Fruit fly (Drosophila melanogaster) whole organism, wandering third instar larva: ENCODE measurements around the gene pav.

Source experiments
- Abd-B ChIP-seq: fragments of >200 bp; optimal IDR thresholded peaks from 2 replicates; lab custom pipeline; 2017; ENCODE audit warnings: missing biosample characterization, missing genetic modification characterization
- CG32264 ChIP-seq: fragments of 200-800 bp; sonication (Bioruptor generic); optimal IDR thresholded peaks from 2 replicates; lab custom pipeline; 2016; ENCODE audit warnings: missing biosample characterization, missing genetic modification characterization
- CG9705 ChIP-seq: fragments of 200-800 bp; sonication (Bioruptor generic); optimal IDR thresholded peaks from 2 replicates; lab custom pipeline; 2018; ENCODE audit warnings: missing biosample characterization, mild to moderate bottlenecking, missing genetic modification characterization
- CrebA ChIP-seq: fragments of 200-800 bp; sonication (Bioruptor generic); optimal IDR thresholded peaks from 2 replicates; lab custom pipeline; 2016; ENCODE audit warnings: missing biosample characterization, mild to moderate bottlenecking, missing genetic modification characterization, borderline replicate concordance
- Dfd ChIP-seq: fragments of >200 bp; optimal IDR thresholded peaks from 2 replicates; lab custom pipeline; 2017; ENCODE audit warnings: missing biosample characterization, missing genetic modification characterization
- Dif ChIP-seq: fragments of 200-275, 200-300 bp; sonication (Bioruptor generic); optimal IDR thresholded peaks from 2 replicates; lab custom pipeline; 2018; ENCODE audit warnings: missing biosample characterization, missing genetic modification characterization; ENCODE audit not compliant: partially characterized antibody
- GATAd ChIP-seq: sonication (Bioruptor generic); optimal IDR thresholded peaks from 2 replicates; lab custom pipeline; 2016; ENCODE audit warnings: missing biosample characterization, missing genetic modification characterization
- HLH106 ChIP-seq: fragments of 200-800 bp; optimal IDR thresholded peaks from 3 replicates; lab custom pipeline; 2019; ENCODE audit warnings: missing biosample characterization, mild to moderate bottlenecking, missing genetic modification characterization, moderate library complexity
- Hnf4 ChIP-seq: fragments of 200-800 bp; sonication (Bioruptor generic); optimal IDR thresholded peaks from 2 replicates; lab custom pipeline; 2016; ENCODE audit warnings: missing biosample characterization, mild to moderate bottlenecking, missing genetic modification characterization
- Hr78 ChIP-seq: fragments of >200 bp; optimal IDR thresholded peaks from 2 replicates; lab custom pipeline; 2017; ENCODE audit warnings: missing biosample characterization, missing genetic modification characterization
- Hr83 ChIP-seq: fragments of 200-300 bp; sonication (Bioruptor generic); optimal IDR thresholded peaks from 2 replicates; lab custom pipeline; 2016; ENCODE audit warnings: missing biosample characterization, mild to moderate bottlenecking, missing genetic modification characterization, moderate library complexity; ENCODE audit not compliant: poor library complexity, severe bottlenecking
- Jra ChIP-seq: sonication (Bioruptor generic); optimal IDR thresholded peaks from 2 replicates; lab custom pipeline; 2016; ENCODE audit warnings: missing biosample characterization, missing genetic modification characterization
- Mio ChIP-seq: sonication (Bioruptor generic); optimal IDR thresholded peaks from 2 replicates; lab custom pipeline; 2016; ENCODE audit warnings: missing biosample characterization, missing genetic modification characterization
- Myc ChIP-seq: fragments of >200 bp; optimal IDR thresholded peaks from 2 replicates; lab custom pipeline; 2017
- N ChIP-seq: fragments of >200 bp; optimal IDR thresholded peaks from 2 replicates; lab custom pipeline; 2018; ENCODE audit warnings: missing biosample characterization, missing external identifiers, missing genetic modification characterization
- OdsH ChIP-seq: fragments of 200-800 bp; sonication (Bioruptor generic); optimal IDR thresholded peaks from 2 replicates; lab custom pipeline; 2016; ENCODE audit warnings: missing biosample characterization, mild to moderate bottlenecking, missing genetic modification characterization
- Rel ChIP-seq, 2 experiments: fragments of 200-800 bp; sonication (Bioruptor generic) in 1 of 2; optimal IDR thresholded peaks; 2 replicates in 1 of 2; 3 replicates in 1 of 2; lab custom pipeline; 2016 to 2019; ENCODE audit warnings: mild to moderate bottlenecking in 2 of 2, missing biosample characterization in 2 of 2, missing genetic modification characterization in 2 of 2, moderate library complexity in 1 of 2
- Sp1 ChIP-seq: fragments of 200-800 bp; sonication (Bioruptor generic); optimal IDR thresholded peaks from 3 replicates; lab custom pipeline; 2019; ENCODE audit warnings: missing biosample characterization, mild to moderate bottlenecking, missing genetic modification characterization, moderate library complexity
- Vsx2 ChIP-seq: fragments of 200-300, 225-300 bp; sonication (Bioruptor generic); optimal IDR thresholded peaks from 2 replicates; lab custom pipeline; 2018; ENCODE audit warnings: missing biosample characterization, missing genetic modification characterization; ENCODE audit not compliant: partially characterized antibody
- br ChIP-seq: fragments of 200-800 bp; sonication (Bioruptor generic); optimal IDR thresholded peaks from 2 replicates; lab custom pipeline; 2016; ENCODE audit warnings: missing biosample characterization, missing genetic modification characterization
- brk ChIP-seq: fragments of 200-800 bp; sonication (Bioruptor generic); optimal IDR thresholded peaks from 2 replicates; lab custom pipeline; 2016; ENCODE audit warnings: missing biosample characterization, mild to moderate bottlenecking, missing genetic modification characterization
- dl ChIP-seq, 2 experiments: fragments of 175-275, 200-275 bp in 1 of 2; fragments of 200-275 bp in 1 of 2; sonication (Bioruptor generic); optimal IDR thresholded peaks; lab custom pipeline; 2018; ENCODE audit warnings: mild to moderate bottlenecking in 2 of 2, missing biosample characterization in 2 of 2, missing genetic modification characterization in 2 of 2, moderate library complexity in 2 of 2; ENCODE audit not compliant: partially characterized antibody in 2 of 2, insufficient read depth in 1 of 2
- dmrt93B ChIP-seq: fragments of 200-800 bp; sonication (Bioruptor generic); optimal IDR thresholded peaks from 2 replicates; lab custom pipeline; 2018; ENCODE audit warnings: missing biosample characterization, mild to moderate bottlenecking, missing genetic modification characterization
- dsf ChIP-seq: sonication (Bioruptor generic); optimal IDR thresholded peaks from 2 replicates; lab custom pipeline; 2016; ENCODE audit warnings: missing biosample characterization, missing genetic modification characterization, borderline replicate concordance
- ey ChIP-seq: fragments of 200-800 bp; sonication (Bioruptor generic); optimal IDR thresholded peaks from 2 replicates; lab custom pipeline; 2016; ENCODE audit warnings: missing biosample characterization, missing genetic modification characterization
- foxo ChIP-seq, 2 experiments: fragments of 200-800 bp; sonication (Bioruptor generic); optimal IDR thresholded peaks; 2 replicates in 1 of 2; 3 replicates in 1 of 2; lab custom pipeline; 2016 to 2017; ENCODE audit warnings: missing biosample characterization in 2 of 2, missing genetic modification characterization in 2 of 2
- h ChIP-seq: fragments of 200-800 bp; sonication (Bioruptor generic); optimal IDR thresholded peaks from 3 replicates; lab custom pipeline; 2016; ENCODE audit warnings: missing biosample characterization, mild to moderate bottlenecking, missing genetic modification characterization
- jim ChIP-seq: fragments of 175-275, 200-325 bp; sonication (Bioruptor generic); optimal IDR thresholded peaks from 2 replicates; lab custom pipeline; 2016; ENCODE audit warnings: missing biosample characterization, mild to moderate bottlenecking, missing genetic modification characterization
- lola ChIP-seq: fragments of >200 bp; optimal IDR thresholded peaks from 2 replicates; lab custom pipeline; 2017; ENCODE audit warnings: missing biosample characterization, missing genetic modification characterization
- pan ChIP-seq: fragments of >200 bp; optimal IDR thresholded peaks from 2 replicates; lab custom pipeline; 2017
- psq ChIP-seq: fragments of 200-800 bp; sonication (Bioruptor generic); optimal IDR thresholded peaks from 3 replicates; lab custom pipeline; 2017; ENCODE audit warnings: missing biosample characterization, mild to moderate bottlenecking, missing genetic modification characterization, moderate library complexity
- rgr ChIP-seq: fragments of 200-800 bp; sonication (Bioruptor generic); optimal IDR thresholded peaks from 3 replicates; lab custom pipeline; 2016; ENCODE audit warnings: missing biosample characterization, mild to moderate bottlenecking, missing genetic modification characterization
- sage ChIP-seq: fragments of 200-800 bp; sonication (Bioruptor generic); optimal IDR thresholded peaks from 2 replicates; lab custom pipeline; 2016; ENCODE audit warnings: missing biosample characterization, mild to moderate bottlenecking, missing genetic modification characterization
- sv ChIP-seq: fragments of 200-800 bp; sonication (Bioruptor generic); optimal IDR thresholded peaks from 3 replicates; lab custom pipeline; 2016; ENCODE audit warnings: missing biosample characterization, missing genetic modification characterization
- usp ChIP-seq: fragments of >200 bp; optimal IDR thresholded peaks from 2 replicates; lab custom pipeline; 2017; ENCODE audit warnings: missing biosample characterization, missing genetic modification characterization
- woc ChIP-seq: sonication (Bioruptor generic); optimal IDR thresholded peaks from 2 replicates; lab custom pipeline; 2016; ENCODE audit warnings: missing biosample characterization, mild to moderate bottlenecking, missing genetic modification characterization

The pav gene

DNA sequence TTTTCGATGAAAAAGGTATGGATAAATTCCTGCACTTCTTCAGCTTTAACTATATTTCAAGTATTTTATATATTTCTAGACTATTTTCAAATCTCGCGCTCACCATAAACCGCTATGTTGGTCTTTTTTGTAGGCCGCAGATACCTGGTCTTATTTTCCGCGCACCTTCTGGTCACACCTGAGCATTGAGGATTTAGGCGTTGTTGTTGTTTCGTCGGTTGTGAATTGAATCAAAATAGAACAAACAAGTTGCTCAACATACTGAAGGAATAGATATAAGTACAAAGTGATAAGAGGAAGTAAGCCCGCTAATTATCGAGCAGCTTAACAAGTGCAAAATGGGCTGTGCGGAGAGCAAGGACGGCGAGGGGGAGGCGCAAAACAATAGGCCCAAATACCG, 35.3 kb downstream of the pav start, which contains the start of gene Ctl1:
Ctl1 (plus strand) TSS at position 167 of the 400 bp plus-strand sequence.
- no peak for TF ChIP-seq OdsH (GFP tag; lab: Kevin White, UChicago)
- TF ChIP-seq jim, result no peak
- TF ChIP-seq HLH106, result no peak
- no peak for TF ChIP-seq Rel (GFP tag; optimal IDR thresholded peaks at IDR 0.05; lab: Kevin White, UChicago)
- TF ChIP-seq Rel (tag; optimal IDR thresholded peaks at IDR 0.05; lab: Kevin White, UChicago), result no peak
- TF ChIP-seq Mio (GFP tag; lab: Kevin White, UChicago), result no peak
- TF ChIP-seq Hr83, result no peak
- TF ChIP-seq Abd-B (GFP tag; lab: Kevin White, UChicago), result no peak
- TF ChIP-seq woc (GFP tag; lab: Kevin White, UChicago), result no peak
- TF ChIP-seq usp, result no peak
- TF ChIP-seq pan, result no peak
- TF ChIP-seq dl (GFP tag; optimal IDR thresholded peaks at IDR 0.05; lab: Kevin White, UChicago; ENCODE audit: insufficient read depth in 1 of 2, partially characterized antibody in 2 of 2), result no peak
- TF ChIP-seq Hr78 (GFP tag; lab: Kevin White, UChicago), result no peak
- no peak for TF ChIP-seq CG32264 (GFP tag; lab: Kevin White, UChicago)
- TF ChIP-seq dsf, result no peak
- TF ChIP-seq CrebA, result no peak
- no peak for TF ChIP-seq Dfd (GFP tag; lab: Kevin White, UChicago)
- TF ChIP-seq, all 38 proteins: peak for 0

DNA sequence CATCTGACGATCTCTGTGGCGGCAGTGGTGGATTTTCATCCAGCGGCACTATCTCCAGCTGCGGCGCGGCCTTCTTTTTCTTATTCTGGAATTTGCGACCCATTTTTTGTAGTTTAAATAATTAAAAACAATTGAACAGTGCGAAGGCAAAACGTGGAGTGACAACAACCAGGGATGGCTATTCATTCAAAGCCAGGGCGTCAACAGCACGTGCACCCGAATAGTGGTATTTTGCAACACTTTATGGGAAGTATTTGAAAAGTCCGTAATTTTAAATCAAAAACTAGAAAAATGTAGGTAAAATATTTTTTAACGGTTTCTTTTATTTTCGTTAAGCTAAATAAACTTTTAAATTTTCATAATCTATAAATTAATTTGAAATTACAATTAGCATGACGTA, 40.1 kb downstream of the pav start, which contains the start of gene CG11583:
CG11583 (minus strand) TSS at position 191 of the 400 bp plus-strand sequence.
- TF ChIP-seq ey (GFP tag; lab: Kevin White, UChicago) (peak; percentile 41), Myc (peak; percentile 57), lola (GFP tag; lab: Kevin White, UChicago) (no peak), Jra (GFP tag; lab: Kevin White, UChicago) (no peak), psq (GFP tag; lab: Kevin White, UChicago) (peak; percentile 22), Rel (GFP tag; optimal IDR thresholded peaks at IDR 0.05; lab: Kevin White, UChicago) (no peak), Rel (tag; optimal IDR thresholded peaks at IDR 0.05; lab: Kevin White, UChicago) (no peak), sv (peak; percentile 9), Hr83 (peak; percentile 70), Vsx2 (GFP tag; lab: Kevin White, UChicago) (no peak), N (GFP tag; lab: Kevin White, UChicago) (no peak), Abd-B (GFP tag; lab: Kevin White, UChicago) (no peak), pan (no peak), OdsH (GFP tag; lab: Kevin White, UChicago) (peak; percentile 32)

DNA sequence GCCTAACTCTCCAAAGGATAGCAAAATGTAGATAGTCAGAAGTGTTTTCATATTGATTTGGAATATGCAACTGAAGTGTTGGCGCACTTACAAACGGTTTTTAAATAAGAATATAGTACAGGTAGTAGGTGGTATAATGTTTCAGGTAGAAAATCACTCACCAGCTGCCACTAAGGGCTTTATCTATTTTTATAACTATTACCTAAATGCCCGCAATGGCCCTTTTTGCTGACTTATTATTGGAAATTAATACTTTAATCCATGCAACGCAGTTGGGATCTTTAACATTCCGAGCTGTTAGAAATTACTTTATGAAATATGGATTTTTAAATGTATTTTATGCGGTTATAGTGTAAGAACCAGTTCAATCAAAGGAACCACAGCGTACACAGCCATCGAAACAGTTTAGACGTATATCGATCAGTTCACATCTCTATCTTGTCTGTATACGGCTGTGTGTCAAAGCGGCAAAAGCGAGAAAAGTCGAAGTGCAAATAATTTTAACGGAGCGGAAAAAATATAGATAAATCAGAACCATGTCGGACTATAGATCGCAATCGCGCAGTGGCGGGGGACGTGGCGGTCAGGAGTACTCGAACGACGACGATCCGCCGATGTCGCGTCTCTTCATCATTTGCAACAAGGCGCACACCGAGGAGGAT, 41.0 kb downstream of the pav start, which contains the start of the genes srw and CG1316:
srw (minus strand) TSS at position 51 of the 662 bp plus-strand sequence.
CG1316 (plus strand) TSS at position 424 of the 662 bp plus-strand sequence.
- TF ChIP-seq Hr78 (GFP tag; lab: Kevin White, UChicago), result no peak
- peak; percentile 45 for TF ChIP-seq h
- TF ChIP-seq dmrt93B (GFP tag; lab: Kevin White, UChicago), result no peak
- peak; percentile 44 for TF ChIP-seq Hnf4 (GFP tag; lab: Kevin White, UChicago)

DNA sequence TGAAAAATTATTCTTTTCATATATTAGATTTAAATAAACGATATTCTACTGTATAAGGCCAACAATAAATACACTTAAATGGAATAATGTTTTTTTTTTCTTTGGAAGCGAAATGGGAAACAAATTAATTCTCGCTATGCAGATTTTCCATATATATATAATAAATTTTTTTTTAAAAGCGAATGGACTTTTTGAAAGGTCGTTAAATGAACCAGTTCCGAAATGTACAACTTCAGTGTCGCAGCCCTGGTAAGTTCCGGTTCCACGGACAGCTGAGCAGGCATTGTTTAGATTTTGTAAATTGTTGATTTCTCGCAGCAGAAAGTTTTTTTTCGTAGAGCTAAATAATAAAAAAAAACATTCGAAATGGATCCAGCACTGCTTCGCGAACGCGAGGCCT, 44.2 kb downstream of the pav start, which contains the start of gene TfIIEbeta:
TfIIEbeta (plus strand) TSS at position 255 of the 400 bp plus-strand sequence.
- TF ChIP-seq brk (GFP tag; lab: Kevin White, UChicago), result no peak
- no peak for TF ChIP-seq Dfd (GFP tag; lab: Kevin White, UChicago)
- TF ChIP-seq usp, result no peak
- peak; percentile 35 for TF ChIP-seq woc (GFP tag; lab: Kevin White, UChicago)
- TF ChIP-seq psq (GFP tag; lab: Kevin White, UChicago), result no peak
- TF ChIP-seq Mio (GFP tag; lab: Kevin White, UChicago), result no peak
- TF ChIP-seq HLH106, result peak; percentile 16
- peak; percentile 5 for TF ChIP-seq OdsH (GFP tag; lab: Kevin White, UChicago)
- no peak for TF ChIP-seq Hr83
- no peak for TF ChIP-seq Sp1 (GFP tag; lab: Kevin White, UChicago)
- TF ChIP-seq CrebA, result no peak
- no peak for TF ChIP-seq Dif (GFP tag; lab: Kevin White, UChicago)
- no peak for TF ChIP-seq CG32264 (GFP tag; lab: Kevin White, UChicago)
- TF ChIP-seq Rel (GFP tag; optimal IDR thresholded peaks at IDR 0.05; lab: Kevin White, UChicago), result no peak
- TF ChIP-seq Rel (tag; optimal IDR thresholded peaks at IDR 0.05; lab: Kevin White, UChicago), result no peak
- TF ChIP-seq rgr (GFP tag; lab: Kevin White, UChicago), result peak; percentile 52
- TF ChIP-seq foxo (GFP tag; optimal IDR thresholded peaks at IDR 0.05; lab: Kevin White, UChicago), result no peak
- TF ChIP-seq ey (GFP tag; lab: Kevin White, UChicago), result no peak
- TF ChIP-seq Hnf4 (GFP tag; lab: Kevin White, UChicago), result no peak
- no peak for TF ChIP-seq Hr78 (GFP tag; lab: Kevin White, UChicago)
- no peak for TF ChIP-seq pan
- TF ChIP-seq dl (GFP tag; optimal IDR thresholded peaks at IDR 0.05; lab: Kevin White, UChicago; ENCODE audit: insufficient read depth in 1 of 2, partially characterized antibody in 2 of 2), result no peak
- TF ChIP-seq dmrt93B (GFP tag; lab: Kevin White, UChicago), result no peak
- no peak for TF ChIP-seq Myc
- TF ChIP-seq Jra (GFP tag; lab: Kevin White, UChicago), result no peak
- TF ChIP-seq CG9705 (GFP tag; lab: Kevin White, UChicago), result no peak
- no peak for TF ChIP-seq dsf
- no peak for TF ChIP-seq sage (GFP tag; lab: Kevin White, UChicago)
- no peak for TF ChIP-seq lola (GFP tag; lab: Kevin White, UChicago)
- TF ChIP-seq sv, result no peak
- TF ChIP-seq br (GFP tag; lab: Kevin White, UChicago), result no peak
- no peak for TF ChIP-seq GATAd (GFP tag; lab: Kevin White, UChicago)
- no peak for TF ChIP-seq Abd-B (GFP tag; lab: Kevin White, UChicago)
- TF ChIP-seq N (GFP tag; lab: Kevin White, UChicago), result no peak
- peak; percentile 12 for TF ChIP-seq h
- TF ChIP-seq jim, result no peak
- TF ChIP-seq Vsx2 (GFP tag; lab: Kevin White, UChicago), result no peak
